Worm (Caenorhabditis elegans): ENCODE data around the gene nhr-242.

ce11 chrIV:2563969-2564368, 17.4 kb downstream of the nhr-242 start, which contains the start of gene Y69A2AR.24:
- TF ChIP-seq klf-2 (GFP tag; conservative IDR thresholded peaks at IDR 0.05) (no peak), ztf-23 (GFP tag; IDR thresholded peaks at IDR 0.05) (no peak), med-1 (GFP tag; optimal IDR thresholded peaks at IDR 0.05; ENCODE audit: insufficient read depth) (no peak), flt-1 (GFP tag; IDR thresholded peaks at IDR 0.05) (no peak), ztf-29 (GFP tag; IDR thresholded peaks at IDR 0.05) (no peak), ref-1 (GFP tag; conservative IDR thresholded peaks at IDR 0.05) (no peak)
